Worm (Caenorhabditis elegans) whole organism, L2 larva: Measurements from ENCODE around the gene Y57G11C.51.

Experiments used
- C34F6.9 ChIP-seq: fragments of 150-350 bp; optimal IDR thresholded peaks from 2 replicates; lab custom pipeline; 2014; ENCODE audit warnings: missing biosample characterization, missing genetic modification characterization
- R02D3.7 ChIP-seq: fragments of 150-350 bp; optimal IDR thresholded peaks from 2 replicates; lab custom pipeline; 2014; ENCODE audit warnings: missing biosample characterization, missing genetic modification characterization
- ZK546.5 ChIP-seq: sonication (generic microtip); optimal IDR thresholded peaks from 2 replicates; lab custom pipeline; 2017; ENCODE audit warnings: missing biosample characterization, missing genetic modification characterization
- alr-1 ChIP-seq: fragments of 150-350 bp; optimal IDR thresholded peaks from 2 replicates; lab custom pipeline; 2014; ENCODE audit warnings: missing biosample characterization, missing genetic modification characterization
- aly-2 ChIP-seq: fragments of 150-350 bp; optimal IDR thresholded peaks from 2 replicates; lab custom pipeline; 2014; ENCODE audit warnings: missing biosample characterization, missing genetic modification characterization
- ama-1 ChIP-seq: fragments of 150-350 bp; optimal IDR thresholded peaks from 2 replicates; lab custom pipeline; 2018; ENCODE audit warnings: inconsistent platforms
- blmp-1 ChIP-seq: sonication (generic microtip); optimal IDR thresholded peaks from 2 replicates; lab custom pipeline; 2017; ENCODE audit warnings: missing genetic modification characterization, mild to moderate bottlenecking, missing compliant biosample characterization, antibody characterized with exemption, moderate library complexity; ENCODE audit not compliant: insufficient read depth
- ceh-16 ChIP-seq: fragments of 150-350 bp; optimal IDR thresholded peaks from 2 replicates; lab custom pipeline; 2014; ENCODE audit warnings: missing biosample characterization, missing genetic modification characterization
- ceh-82 ChIP-seq: fragments of 150-350 bp; optimal IDR thresholded peaks from 2 replicates; lab custom pipeline; 2014; ENCODE audit warnings: missing biosample characterization, missing genetic modification characterization
- crh-2 ChIP-seq: sonication (generic microtip); optimal IDR thresholded peaks from 2 replicates; lab custom pipeline; 2017; ENCODE audit warnings: missing biosample characterization, missing genetic modification characterization
- dmd-4 ChIP-seq: sonication (generic microtip); optimal IDR thresholded peaks from 2 replicates; lab custom pipeline; 2017; ENCODE audit warnings: missing biosample characterization, missing genetic modification characterization
- egl-27 ChIP-seq: sonication (generic microtip); optimal IDR thresholded peaks from 3 replicates; lab custom pipeline; 2017; ENCODE audit warnings: missing biosample characterization, missing genetic modification reagents, missing genetic modification characterization
- elt-1 ChIP-seq: fragments of 150-350 bp; optimal IDR thresholded peaks from 2 replicates; lab custom pipeline; 2014; ENCODE audit warnings: missing biosample characterization, missing genetic modification characterization
- elt-3 ChIP-seq: sonication (generic microtip); optimal IDR thresholded peaks from 2 replicates; lab custom pipeline; 2017; ENCODE audit warnings: missing biosample characterization, missing genetic modification characterization
- fos-1 ChIP-seq: fragments of 150-350 bp; optimal IDR thresholded peaks from 2 replicates; lab custom pipeline; 2014; ENCODE audit warnings: missing biosample characterization, missing genetic modification characterization
- gmeb-1 ChIP-seq: fragments of 150-350 bp; optimal IDR thresholded peaks from 2 replicates; lab custom pipeline; 2014; ENCODE audit warnings: missing biosample characterization, missing genetic modification characterization
- lin-13 ChIP-seq: fragments of 150-350 bp; optimal IDR thresholded peaks from 2 replicates; lab custom pipeline; 2014; ENCODE audit warnings: missing biosample characterization, missing genetic modification reagents, missing genetic modification characterization
- lsy-2 ChIP-seq, 2 experiments: fragments of 150-350 bp in 1 of 2; sonication (generic microtip) in 1 of 2; optimal IDR thresholded peaks; 2 replicates each; lab custom pipeline; 2014 to 2017; ENCODE audit warnings: missing biosample characterization in 2 of 2, missing genetic modification characterization in 2 of 2
- mbf-1 ChIP-seq: sonication (generic microtip); optimal IDR thresholded peaks from 2 replicates; lab custom pipeline; 2017; ENCODE audit warnings: missing biosample characterization, missing genetic modification characterization
- nhr-11 ChIP-seq: fragments of 150-350 bp; optimal IDR thresholded peaks from 2 replicates; lab custom pipeline; 2014; ENCODE audit warnings: missing biosample characterization, missing genetic modification characterization
- nhr-21 ChIP-seq: fragments of 150-350 bp; optimal IDR thresholded peaks from 2 replicates; lab custom pipeline; 2014; ENCODE audit warnings: missing biosample characterization, missing genetic modification characterization
- nhr-23 ChIP-seq: fragments of 150-350 bp; optimal IDR thresholded peaks from 2 replicates; lab custom pipeline; 2014; ENCODE audit warnings: missing biosample characterization, missing genetic modification reagents, missing genetic modification characterization
- nhr-25 ChIP-seq: fragments of 150-350 bp; sonication (generic microtip); optimal IDR thresholded peaks from 3 replicates; lab custom pipeline; 2014; ENCODE audit warnings: missing biosample characterization, missing genetic modification characterization
- nhr-6 ChIP-seq: fragments of 150-350 bp; optimal IDR thresholded peaks from 2 replicates; lab custom pipeline; 2014; ENCODE audit warnings: missing biosample characterization, missing genetic modification characterization
- nhr-77 ChIP-seq: fragments of 150-350 bp; optimal IDR thresholded peaks from 2 replicates; lab custom pipeline; 2014; ENCODE audit warnings: missing biosample characterization, missing genetic modification characterization
- peb-1 ChIP-seq: fragments of 150-350 bp; optimal IDR thresholded peaks from 2 replicates; lab custom pipeline; 2014; ENCODE audit warnings: missing biosample characterization, missing genetic modification characterization
- skn-1 ChIP-seq: sonication (generic microtip); optimal IDR thresholded peaks from 2 replicates; lab custom pipeline; 2017; ENCODE audit warnings: missing biosample characterization, missing genetic modification characterization
- sma-3 ChIP-seq: sonication (generic microtip); optimal IDR thresholded peaks from 2 replicates; lab custom pipeline; 2016; ENCODE audit warnings: missing genetic modification reagents, missing genetic modification characterization, missing compliant biosample characterization
- sma-9 ChIP-seq, 2 experiments: fragments of 150-350 bp in 1 of 2; sonication (generic microtip) in 1 of 2; optimal IDR thresholded peaks; 2 replicates each; lab custom pipeline; 2014 to 2016; ENCODE audit warnings: missing genetic modification characterization in 2 of 2, mild to moderate bottlenecking in 1 of 2, missing biosample characterization in 1 of 2, missing compliant biosample characterization in 1 of 2, missing genetic modification reagents in 1 of 2, moderate library complexity in 1 of 2
- unc-55 ChIP-seq: fragments of 150-350 bp; sonication (generic microtip); optimal IDR thresholded peaks from 3 replicates; lab custom pipeline; 2014; ENCODE audit warnings: missing biosample characterization, missing genetic modification reagents, missing genetic modification characterization
- unc-62 ChIP-seq: fragments of 150-350 bp; optimal IDR thresholded peaks from 2 replicates; lab custom pipeline; 2014; ENCODE audit warnings: missing biosample characterization, missing genetic modification reagents, missing genetic modification characterization
- zag-1 ChIP-seq: fragments of 150-350 bp; optimal IDR thresholded peaks from 2 replicates; lab custom pipeline; 2014; ENCODE audit warnings: missing biosample characterization, missing genetic modification characterization
- ztf-1 ChIP-seq: fragments of 200-800 bp; sonication (Bioruptor generic); conservative IDR thresholded peaks from 2 replicates; pipeline ENCODE4 v1.3.6; 2022; ENCODE audit warnings: missing genetic modification characterization, missing compliant biosample characterization
- ztf-11 ChIP-seq: sonication (generic microtip); optimal IDR thresholded peaks from 2 replicates; lab custom pipeline; 2017; ENCODE audit warnings: missing biosample characterization, missing genetic modification characterization
- ztf-4 ChIP-seq: fragments of 150-350 bp; optimal IDR thresholded peaks from 2 replicates; lab custom pipeline; 2014; ENCODE audit warnings: missing biosample characterization, missing genetic modification characterization

The Y57G11C.51 gene

ce11 chrIV:14760845-14761244 is 13.5 kb downstream of the Y57G11C.51 start, which contains the start of gene ptp-5.2:
TSS of gene ptp-5.2 (minus strand) at chrIV:14760945.
- TF ChIP-seq nhr-23 (tag; lab: Kevin White, UChicago), result no peak
- no peak for TF ChIP-seq elt-3 (tag; lab: Kevin White, UChicago)
- TF ChIP-seq mbf-1 (tag; lab: Kevin White, UChicago), result no peak
- no peak for TF ChIP-seq C34F6.9 (tag; lab: Kevin White, UChicago)
- TF ChIP-seq aly-2 (tag; lab: Kevin White, UChicago), result no peak
- TF ChIP-seq sma-9 (GFP tag; optimal IDR thresholded peaks at IDR 0.05; lab: Kevin White, UChicago), result no peak
- no peak for TF ChIP-seq sma-9 (tag; optimal IDR thresholded peaks at IDR 0.05; lab: Kevin White, UChicago)
- TF ChIP-seq crh-2 (tag; lab: Kevin White, UChicago), result no peak
- TF ChIP-seq nhr-21 (tag; lab: Kevin White, UChicago), result no peak
- no peak for TF ChIP-seq nhr-25 (tag; lab: Kevin White, UChicago)
- no peak for TF ChIP-seq skn-1
- no peak for TF ChIP-seq fos-1 (tag; lab: Kevin White, UChicago)
- no peak for TF ChIP-seq ztf-11

DNA sequence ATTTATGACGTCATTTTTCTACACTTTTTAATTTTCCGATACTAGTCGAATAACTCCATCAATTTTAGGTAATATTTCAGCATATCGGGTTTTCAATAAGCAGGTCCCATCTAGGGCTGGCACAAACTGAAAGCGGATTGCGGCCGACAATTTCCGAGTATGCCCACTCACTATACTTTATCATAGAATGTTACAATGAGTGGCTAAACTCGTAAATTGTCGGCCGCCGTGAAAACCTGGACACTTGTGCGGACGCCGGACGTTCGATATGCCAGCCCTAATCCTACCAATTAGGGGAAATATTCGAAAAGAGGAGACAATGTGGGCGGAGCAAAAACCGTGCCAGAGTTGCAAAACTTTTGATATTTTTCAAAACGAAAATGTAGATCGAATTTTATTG is 14.7 kb downstream of the Y57G11C.51 start:
- TF ChIP-seq unc-55 (GFP tag; lab: Kevin White, UChicago) (no peak), crh-2 (tag; lab: Kevin White, UChicago) (no peak), fos-1 (tag; lab: Kevin White, UChicago) (no peak), aly-2 (tag; lab: Kevin White, UChicago) (no peak), nhr-23 (tag; lab: Kevin White, UChicago) (no peak), ceh-16 (tag; lab: Kevin White, UChicago) (no peak), nhr-21 (tag; lab: Kevin White, UChicago) (no peak), peb-1 (tag; lab: Kevin White, UChicago) (no peak), nhr-25 (tag; lab: Kevin White, UChicago) (no peak), zag-1 (no peak), dmd-4 (tag; lab: Kevin White, UChicago) (no peak), gmeb-1 (tag; lab: Kevin White, UChicago) (no peak), mbf-1 (tag; lab: Kevin White, UChicago) (no peak), sma-3 (no peak), unc-62 (GFP tag; lab: Kevin White, UChicago) (no peak), nhr-11 (tag; lab: Kevin White, UChicago) (no peak), blmp-1 (tag; lab: Kevin White, UChicago) (no peak), ZK546.5 (tag; lab: Kevin White, UChicago) (no peak), nhr-6 (tag; lab: Kevin White, UChicago) (no peak), egl-27 (tag; lab: Kevin White, UChicago) (no peak)

DNA sequence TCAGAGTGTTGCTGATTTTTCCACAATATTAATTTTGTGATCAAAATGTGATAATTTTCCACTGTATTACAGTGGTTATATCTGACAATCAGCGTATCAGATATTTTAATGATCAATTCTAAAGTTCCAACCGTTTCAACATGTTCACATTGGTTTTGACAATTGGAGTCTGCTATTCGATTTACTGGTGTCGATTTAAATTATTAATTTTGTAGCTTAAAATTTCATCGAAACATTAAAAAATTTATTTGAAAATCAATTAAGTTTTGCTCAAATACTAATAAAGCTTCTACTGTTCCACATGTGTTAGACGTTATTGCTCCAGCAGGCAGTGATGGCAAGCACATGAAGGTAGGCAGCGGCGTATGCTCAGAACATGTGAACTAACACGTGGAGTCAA is 16.6 kb downstream of the Y57G11C.51 start:
- no peak for TF ChIP-seq elt-3 (tag; lab: Kevin White, UChicago)
- no peak for TF ChIP-seq nhr-21 (tag; lab: Kevin White, UChicago)
- no peak for TF ChIP-seq nhr-11 (tag; lab: Kevin White, UChicago)
- no peak for TF ChIP-seq sma-9 (GFP tag; optimal IDR thresholded peaks at IDR 0.05; lab: Kevin White, UChicago)
- TF ChIP-seq sma-9 (tag; optimal IDR thresholded peaks at IDR 0.05; lab: Kevin White, UChicago), result no peak
- no peak for TF ChIP-seq ama-1 (lab: Kevin White, UChicago)
- no peak for TF ChIP-seq R02D3.7 (tag; lab: Kevin White, UChicago)
- TF ChIP-seq dmd-4 (tag; lab: Kevin White, UChicago), result no peak
- TF ChIP-seq alr-1 (tag; lab: Kevin White, UChicago), result no peak
- TF ChIP-seq gmeb-1 (tag; lab: Kevin White, UChicago), result no peak
- no peak for TF ChIP-seq ceh-82 (tag; lab: Kevin White, UChicago)
- TF ChIP-seq C34F6.9 (tag; lab: Kevin White, UChicago), result no peak

ce11 chrIV:14754912-14755311 is 19.4 kb downstream of the Y57G11C.51 start, which contains the start of gene Y57G11C.499:
TSS of gene Y57G11C.499 (minus strand) at chrIV:14754934.
- TF ChIP-seq lsy-2 (tag; optimal IDR thresholded peaks at IDR 0.05; lab: Kevin White, UChicago), result no peak
- no peak for TF ChIP-seq dmd-4 (tag; lab: Kevin White, UChicago)
- TF ChIP-seq lin-13 (GFP tag; lab: Kevin White, UChicago), result no peak
- TF ChIP-seq ztf-1 (GFP tag; lab: Robert Waterston, UW), result no peak
- TF ChIP-seq sma-3, result no peak
- TF ChIP-seq elt-1, result no peak
- no peak for TF ChIP-seq ztf-4
- TF ChIP-seq egl-27 (tag; lab: Kevin White, UChicago), result no peak
- TF ChIP-seq nhr-23 (tag; lab: Kevin White, UChicago), result no peak
- no peak for TF ChIP-seq gmeb-1 (tag; lab: Kevin White, UChicago)
- no peak for TF ChIP-seq nhr-77
